Fruit fly (Drosophila melanogaster): ENCODE measurements around the gene GstD2.

dm6 chr3R:12385949-12386348 lies 14.2 kb downstream of the GstD2 start, which contains the start of gene Sol1:
- TF ChIP-seq ttk (optimal IDR thresholded peaks at IDR 0.05) (no peak), Myc (optimal IDR thresholded peaks at IDR 0.05) (no peak), psq (optimal IDR thresholded peaks at IDR 0.05) (no peak)

Data from Kc167 (cell line).